Fruit fly (Drosophila melanogaster): ENCODE measurements around the gene CG18764.

Gene CG18764

dm6 chr3R:11671784-11672183 is 45.1 kb downstream of the CG18764 start:
- no peak for TF ChIP-seq ERR (GFP tag; optimal IDR thresholded peaks at IDR 0.05)
- TF ChIP-seq CG8089 (GFP tag; optimal IDR thresholded peaks at IDR 0.05): no peak
- no peak for TF ChIP-seq MBD-R2 (GFP tag; IDR thresholded peaks at IDR 0.05)
- peak; percentile 5 for TF ChIP-seq emc (GFP tag; optimal IDR thresholded peaks at IDR 0.05)
- peak; percentile 79 for TF ChIP-seq D19A (tag; optimal IDR thresholded peaks at IDR 0.05)
- no peak for TF ChIP-seq CG31224 (GFP tag; IDR thresholded peaks at IDR 0.05)
- no peak for TF ChIP-seq pzg (GFP tag; optimal IDR thresholded peaks at IDR 0.05)
- no peak for TF ChIP-seq CG32772 (GFP tag; IDR thresholded peaks at IDR 0.05)
- TF ChIP-seq CG17612 (GFP tag; IDR thresholded peaks at IDR 0.05): no peak
- peak; percentile 83 for TF ChIP-seq Ets65A (GFP tag)
- TF ChIP-seq slbo (GFP tag; IDR thresholded peaks at IDR 0.05): 0 out of 2 replicates have a peak, but pooled peaks have one; percentile 5
- TF ChIP-seq CG13424 (tag; optimal IDR thresholded peaks at IDR 0.05): no peak

DNA sequence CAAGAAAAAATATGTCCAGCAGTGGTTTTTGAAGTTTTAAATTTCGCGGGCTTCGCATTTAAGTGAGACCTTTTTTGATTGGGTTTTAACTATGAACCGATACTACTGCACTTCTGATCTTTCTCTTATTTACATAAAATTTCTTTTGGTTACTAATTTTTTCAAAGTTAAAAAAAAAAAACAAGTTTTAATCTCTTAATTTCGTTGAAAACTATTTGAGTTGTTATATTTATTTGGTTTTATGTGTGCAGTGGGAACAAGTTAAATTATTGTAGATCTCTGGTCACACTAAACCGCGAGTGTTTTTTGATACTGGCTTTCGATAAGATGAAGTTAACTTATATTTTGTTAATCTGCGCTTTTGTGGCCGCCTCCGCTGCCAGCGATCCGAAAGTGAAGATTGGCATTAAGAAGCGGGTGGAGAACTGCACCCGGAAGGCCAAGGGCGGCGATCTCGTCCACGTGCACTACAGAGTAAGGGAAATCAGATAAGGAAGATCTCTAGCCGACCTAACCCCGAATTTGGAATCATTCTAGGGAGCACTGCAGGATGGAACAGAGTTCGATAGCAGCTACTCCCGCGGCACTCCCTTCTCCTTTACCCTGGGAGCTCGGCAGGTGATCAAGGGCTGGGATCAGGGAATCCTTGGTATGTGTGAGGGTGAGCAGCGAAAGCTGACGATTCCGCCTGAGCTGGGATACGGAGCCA is 47.4 kb downstream of the CG18764 start, which contains the start of gene CG14715:
Gene CG14715, plus strand, starts transcription at position 267 of the 709 bp plus-strand sequence.
- no peak for TF ChIP-seq CG1647 (GFP tag; optimal IDR thresholded peaks at IDR 0.05)
- no peak for TF ChIP-seq ac (GFP tag; optimal IDR thresholded peaks at IDR 0.05)
- TF ChIP-seq CG10431 (GFP tag; optimal IDR thresholded peaks at IDR 0.05): no peak
- TF ChIP-seq CG1602 (GFP tag; optimal IDR thresholded peaks at IDR 0.05): peak; percentile 33
- TF ChIP-seq disco-r (GFP tag; optimal IDR thresholded peaks at IDR 0.05): no peak
- peak; percentile 39 for TF ChIP-seq Side (GFP tag; optimal IDR thresholded peaks at IDR 0.05)
- TF ChIP-seq ind (GFP tag; optimal IDR thresholded peaks at IDR 0.05): peak; percentile 44
- TF ChIP-seq CG31365 (tag; optimal IDR thresholded peaks at IDR 0.05): no peak
- TF ChIP-seq nerfin-1 (tag; optimal IDR thresholded peaks at IDR 0.05): peak; percentile 17
- TF ChIP-seq CG18476 (GFP tag; optimal IDR thresholded peaks at IDR 0.05): peak; percentile 77
- TF ChIP-seq knrl (GFP tag; IDR thresholded peaks at IDR 0.05; ENCODE audit: partially characterized antibody): peak; percentile 65
- TF ChIP-seq CG16863 (GFP tag; optimal IDR thresholded peaks at IDR 0.05): peak; percentile 7
- TF ChIP-seq Hr51 (GFP tag; optimal IDR thresholded peaks at IDR 0.05): peak in 1 of 2 experiments; percentile 50
- TF ChIP-seq CG2116 (GFP tag; optimal IDR thresholded peaks at IDR 0.05): peak; percentile 73
- peak; percentile 74 for TF ChIP-seq CG11504 (tag; optimal IDR thresholded peaks at IDR 0.05)
- TF ChIP-seq tna (GFP tag; IDR thresholded peaks at IDR 0.05; ENCODE audit: partially characterized antibody): no peak
- peak; percentile 39 for TF ChIP-seq Chrac-16 (GFP tag; optimal IDR thresholded peaks at IDR 0.05)
- TF ChIP-seq CG17612 (GFP tag; IDR thresholded peaks at IDR 0.05): no peak
- TF ChIP-seq Ptx1 (GFP tag; IDR thresholded peaks at IDR 0.05): peak; percentile 75
- TF ChIP-seq NC2β (GFP tag; optimal IDR thresholded peaks at IDR 0.05): peak; percentile 47
- TF ChIP-seq CG11085 (GFP tag; IDR thresholded peaks at IDR 0.05): no peak
- no peak for TF ChIP-seq Lim3 (GFP tag; IDR thresholded peaks at IDR 0.05)
- peak; percentile 40; the same call in 1 of the 2 replicates for TF ChIP-seq CG9932 (GFP tag; IDR thresholded peaks at IDR 0.05)
- TF ChIP-seq slbo (GFP tag; IDR thresholded peaks at IDR 0.05): peak; percentile 49; the same call in 1 of the 2 replicates
- no peak for TF ChIP-seq CG4360 (GFP tag; IDR thresholded peaks at IDR 0.05)
- TF ChIP-seq usp (GFP tag; optimal IDR thresholded peaks at IDR 0.05): no peak
- TF ChIP-seq lola (GFP tag; optimal IDR thresholded peaks at IDR 0.05): peak in 1 of 3 experiments; percentile 51
- no peak for TF ChIP-seq CG15011 (GFP tag; optimal IDR thresholded peaks at IDR 0.05)
- TF ChIP-seq Ssrp (tag; optimal IDR thresholded peaks at IDR 0.05): peak; percentile 47
- TF ChIP-seq CG14710 (tag; optimal IDR thresholded peaks at IDR 0.05): peak; percentile 86
- no peak for TF ChIP-seq HLHmδ (GFP tag; optimal IDR thresholded peaks at IDR 0.05)
- no peak for TF ChIP-seq ab (GFP tag; optimal IDR thresholded peaks at IDR 0.05)
- peak; percentile 32 for TF ChIP-seq CG1233 (GFP tag; optimal IDR thresholded peaks at IDR 0.05)
- 0 out of 2 replicates have a peak, but pooled peaks have one; percentile 19 for TF ChIP-seq al (GFP tag; IDR thresholded peaks at IDR 0.05)
- TF ChIP-seq dm (GFP tag; optimal IDR thresholded peaks at IDR 0.05): peak; percentile 62
- TF ChIP-seq Nf-YC (tag; optimal IDR thresholded peaks at IDR 0.05): peak; percentile 46
- TF ChIP-seq wor (GFP tag; IDR thresholded peaks at IDR 0.05): no peak
- peak; percentile 74 for TF ChIP-seq nmo (GFP tag; optimal IDR thresholded peaks at IDR 0.05)
- TF ChIP-seq CG10147 (GFP tag; optimal IDR thresholded peaks at IDR 0.05): no peak
